Worm (Caenorhabditis elegans) whole organism, mixed stage, embryonic: ENCODE measurements around the gene spp-31.

ENCODE experiments used
- ces-1 ChIP-seq: fragments of 150-350 bp; optimal IDR thresholded peaks from 2 replicates; lab custom pipeline; 2014; ENCODE audit warnings: missing biosample characterization, missing genetic modification reagents, missing genetic modification characterization
- nhr-12 ChIP-seq: fragments of 150-350 bp; optimal IDR thresholded peaks from 2 replicates; lab custom pipeline; 2014; ENCODE audit warnings: missing biosample characterization, missing genetic modification characterization
- ztf-11 ChIP-seq: fragments of 150-350 bp; optimal IDR thresholded peaks from 2 replicates; lab custom pipeline; 2014; ENCODE audit warnings: missing biosample characterization, missing genetic modification characterization

DNA sequence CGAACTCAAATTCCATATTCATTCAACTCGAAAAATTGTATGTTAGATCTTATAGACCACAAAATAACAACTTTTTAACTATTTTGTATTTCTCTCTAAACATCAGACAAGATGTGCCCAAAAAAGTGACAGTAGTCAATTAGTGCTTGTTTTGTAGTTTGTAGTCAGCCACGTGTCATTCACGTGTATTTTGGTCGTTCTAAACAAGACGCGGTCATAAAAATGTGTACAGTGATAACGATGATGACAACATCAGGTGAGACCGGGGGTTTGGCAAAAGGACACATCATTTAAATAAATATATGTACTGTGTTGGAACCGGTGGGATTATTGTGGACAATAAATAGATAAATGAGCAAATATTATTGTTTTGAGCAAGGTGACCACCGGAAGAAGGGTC is 47.8 kb downstream of the spp-31 start:
- TF ChIP-seq nhr-12 (tag; lab: Kevin White, UChicago) (no peak), ztf-11 (tag; lab: Kevin White, UChicago) (no peak), ces-1 (GFP tag; lab: Kevin White, UChicago) (no peak)
